Worm (Caenorhabditis elegans): Measurements from ENCODE around the gene CC8.2.

DNA sequence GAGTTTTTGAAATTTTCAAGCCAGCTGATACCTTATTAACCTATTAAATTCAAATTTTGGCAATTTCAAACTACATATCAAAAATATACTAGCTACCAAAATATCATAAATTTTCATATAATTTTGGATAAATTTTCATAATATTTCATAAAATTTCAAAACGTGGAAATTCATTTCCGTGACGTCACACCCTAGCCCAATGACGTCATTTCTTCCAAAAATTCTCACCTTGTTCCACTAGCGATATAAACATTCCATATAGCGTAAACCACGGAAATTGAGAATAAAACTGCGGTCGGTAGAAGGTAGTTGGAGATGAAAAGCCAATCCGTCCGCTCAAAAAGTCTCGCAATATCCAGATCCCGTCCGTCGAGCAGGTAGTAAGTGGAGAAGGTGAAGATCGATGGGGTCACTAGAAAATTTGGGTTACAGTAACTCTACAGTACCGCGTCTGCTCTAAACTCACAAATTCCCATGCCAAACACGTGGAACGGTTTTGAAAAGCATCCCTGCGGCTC, 12.7 kb upstream of the CC8.2 start:
- TF ChIP-seq lin-13 (GFP tag; optimal IDR thresholded peaks at IDR 0.05) (no peak), unc-55 (GFP tag; optimal IDR thresholded peaks at IDR 0.05) (no peak), dmd-4 (tag; optimal IDR thresholded peaks at IDR 0.05) (no peak), nhr-12 (tag; optimal IDR thresholded peaks at IDR 0.05) (no peak), sma-9 (GFP tag; optimal IDR thresholded peaks at IDR 0.05) (no peak), sma-9 (tag; optimal IDR thresholded peaks at IDR 0.05) (no peak), nhr-11 (tag; optimal IDR thresholded peaks at IDR 0.05) (no peak), ama-1 (optimal IDR thresholded peaks at IDR 0.05) (no peak), unc-62 (GFP tag; optimal IDR thresholded peaks at IDR 0.05) (no peak), ztf-11 (tag; optimal IDR thresholded peaks at IDR 0.05) (no peak), nhr-23 (tag; optimal IDR thresholded peaks at IDR 0.05) (no peak), ceh-16 (tag; optimal IDR thresholded peaks at IDR 0.05) (no peak), ZK546.5 (tag; optimal IDR thresholded peaks at IDR 0.05) (no peak), snpc-4 (tag; optimal IDR thresholded peaks at IDR 0.05) (no peak), skn-1 (tag; optimal IDR thresholded peaks at IDR 0.05) (no peak)
